Fruit fly (Drosophila melanogaster): ENCODE measurements around the gene Cat.

The Cat gene

DNA sequence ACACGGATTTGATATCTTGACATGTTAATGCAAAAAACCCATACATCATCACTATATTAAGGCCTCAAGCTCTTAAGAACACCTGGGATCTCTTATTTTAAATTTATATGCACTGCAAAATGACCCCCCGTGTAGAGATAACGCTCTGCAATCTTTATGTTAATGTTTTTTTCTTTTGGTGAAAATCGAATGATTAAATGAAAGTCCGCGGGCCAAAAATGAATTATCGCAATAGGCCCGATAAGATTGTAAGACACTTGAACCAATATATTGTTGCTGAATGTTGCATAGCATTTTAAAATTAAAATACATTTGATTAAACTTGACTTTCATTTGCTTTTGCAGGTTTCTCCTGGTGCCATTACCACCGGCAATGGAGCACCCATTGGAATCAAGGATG lies 3.6 kb downstream of the Cat start:
- peak; percentile 68 for TF ChIP-seq vri (GFP tag; optimal IDR thresholded peaks at IDR 0.05)
- TF ChIP-seq salr (GFP tag; optimal IDR thresholded peaks at IDR 0.05), result no peak
- no peak for TF ChIP-seq CG32006 (GFP tag; optimal IDR thresholded peaks at IDR 0.05)
- TF ChIP-seq fd59A (GFP tag; optimal IDR thresholded peaks at IDR 0.05), result no peak
- no peak for TF ChIP-seq Lpt (GFP tag; optimal IDR thresholded peaks at IDR 0.05)
- no peak for TF ChIP-seq CG6276 (GFP tag; optimal IDR thresholded peaks at IDR 0.05)
- no peak for TF ChIP-seq CG10631 (GFP tag; optimal IDR thresholded peaks at IDR 0.05)
- TF ChIP-seq CG6808 (GFP tag; optimal IDR thresholded peaks at IDR 0.05), result no peak
- no peak for TF ChIP-seq Sox15 (GFP tag; optimal IDR thresholded peaks at IDR 0.05)
- TF ChIP-seq Eip75B (GFP tag; optimal IDR thresholded peaks at IDR 0.05), result no peak
- no peak for TF ChIP-seq acj6 (GFP tag; optimal IDR thresholded peaks at IDR 0.05)
- TF ChIP-seq CG15336 (GFP tag; IDR thresholded peaks at IDR 0.05), result no peak
- TF ChIP-seq fkh (GFP tag; optimal IDR thresholded peaks at IDR 0.05), result no peak
- TF ChIP-seq Gug (GFP tag; IDR thresholded peaks at IDR 0.05), result no peak
- no peak for TF ChIP-seq CG3919 (GFP tag; optimal IDR thresholded peaks at IDR 0.05)
- no peak for TF ChIP-seq CG11902 (GFP tag; optimal IDR thresholded peaks at IDR 0.05)
- TF ChIP-seq CG1621 (tag; optimal IDR thresholded peaks at IDR 0.05), result no peak
- peak; percentile 94 for TF ChIP-seq svp (GFP tag)
- TF ChIP-seq Eip78C (GFP tag), result no peak
- peak; percentile 56 for TF ChIP-seq Eip93F (GFP tag; optimal IDR thresholded peaks at IDR 0.05)

DNA sequence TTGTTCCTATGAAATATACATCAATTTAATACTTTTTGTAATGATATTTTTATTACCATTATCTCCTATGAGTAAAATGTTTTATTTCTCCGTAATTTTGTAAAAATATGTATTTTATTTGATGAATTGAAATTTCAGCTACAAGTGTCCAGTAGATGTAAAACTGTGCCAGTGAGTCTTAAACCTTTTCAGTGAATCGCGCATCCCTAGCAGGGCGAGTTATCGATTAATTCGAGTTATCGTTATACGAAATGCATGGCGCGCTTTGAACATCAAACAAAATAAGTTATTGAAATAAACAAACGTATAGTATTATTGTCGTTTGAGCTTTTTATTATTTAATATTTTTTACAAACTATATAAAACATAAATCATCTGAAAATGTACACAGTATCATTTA lies 5.9 kb downstream of the Cat start:
- TF ChIP-seq Hr4 (GFP tag; optimal IDR thresholded peaks at IDR 0.05) (peak; percentile 10), Eip93F (GFP tag; optimal IDR thresholded peaks at IDR 0.05) (peak; percentile 7), svp (GFP tag) (peak; percentile 34), esn (GFP tag; optimal IDR thresholded peaks at IDR 0.05) (peak; percentile 1), Gug (GFP tag; IDR thresholded peaks at IDR 0.05) (no peak)

DNA sequence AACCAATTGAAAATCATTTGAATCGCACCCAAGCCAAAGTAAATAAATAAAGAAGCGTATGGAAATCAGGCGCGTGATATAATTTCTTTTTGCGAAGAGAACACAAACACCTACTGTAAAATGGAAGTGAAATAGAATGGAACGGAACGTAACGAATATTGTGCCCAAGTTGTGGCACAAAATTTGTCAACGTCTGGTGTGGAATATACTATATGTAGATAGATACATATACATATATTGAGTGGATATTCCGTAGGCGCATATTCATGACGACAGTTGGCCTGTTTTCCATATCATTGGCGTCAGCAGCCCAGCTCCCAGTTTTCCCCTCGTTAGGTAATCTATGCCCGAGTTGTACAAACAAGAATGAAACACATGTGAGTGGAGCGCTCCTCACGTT lies 9.8 kb downstream of the Cat start:
- TF ChIP-seq CG32006 (GFP tag; optimal IDR thresholded peaks at IDR 0.05) (no peak), fd59A (GFP tag; optimal IDR thresholded peaks at IDR 0.05) (no peak), salr (GFP tag; optimal IDR thresholded peaks at IDR 0.05) (no peak), CG6792 (GFP tag; optimal IDR thresholded peaks at IDR 0.05) (no peak), Sox102F (GFP tag; optimal IDR thresholded peaks at IDR 0.05) (no peak)

DNA sequence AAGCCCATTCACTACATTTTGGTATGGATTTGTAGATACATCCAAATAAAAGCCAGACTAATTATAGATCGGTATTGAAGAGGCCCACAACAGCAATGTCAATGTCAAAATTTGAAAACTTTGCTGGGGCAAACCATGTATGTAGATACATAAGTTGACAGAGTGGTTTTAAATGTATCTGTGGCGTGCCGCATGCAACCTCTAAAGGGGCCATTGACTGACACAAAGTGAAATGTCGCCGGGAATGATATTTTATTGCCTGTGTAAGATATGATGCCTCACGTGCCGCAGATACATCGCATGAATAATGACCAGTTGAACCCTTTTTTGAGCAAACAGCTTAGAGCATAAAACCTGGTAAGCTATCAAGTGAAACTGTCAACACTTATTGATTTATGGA lies 10.3 kb downstream of the Cat start:
- peak in 1 of 2 experiments; percentile 82 for TF ChIP-seq ss (GFP tag; optimal IDR thresholded peaks at IDR 0.05)
- TF ChIP-seq Sox102F (GFP tag; optimal IDR thresholded peaks at IDR 0.05), result no peak

DNA sequence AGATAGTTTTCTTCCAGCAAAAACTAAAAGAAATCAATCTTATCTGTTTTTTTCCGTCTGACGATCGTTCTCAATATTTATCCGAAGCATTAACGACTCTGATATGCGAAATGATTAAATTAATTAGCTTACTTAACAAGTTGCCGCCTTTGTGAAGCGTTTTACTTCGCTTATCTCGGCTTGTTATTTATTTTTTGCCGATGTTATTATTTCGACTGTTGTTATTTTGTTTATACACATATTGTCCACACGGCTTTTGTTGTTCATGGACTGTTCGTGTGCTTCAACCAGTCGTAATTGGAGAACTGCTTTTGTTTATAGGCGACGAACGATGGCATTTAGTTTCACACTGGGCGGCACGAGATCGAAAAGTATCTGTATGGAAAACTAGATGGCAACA lies 10.8 kb downstream of the Cat start:
- no peak for TF ChIP-seq CG32006 (GFP tag; optimal IDR thresholded peaks at IDR 0.05)
- no peak for TF ChIP-seq Met (GFP tag; optimal IDR thresholded peaks at IDR 0.05)
- no peak for TF ChIP-seq net (GFP tag; optimal IDR thresholded peaks at IDR 0.05)
- no peak for TF ChIP-seq acj6 (GFP tag; optimal IDR thresholded peaks at IDR 0.05)
- peak; percentile 55 for TF ChIP-seq CG6854 (GFP tag; optimal IDR thresholded peaks at IDR 0.05)
- no peak for TF ChIP-seq dac (GFP tag; optimal IDR thresholded peaks at IDR 0.05)
- no peak for TF ChIP-seq Blimp-1 (GFP tag; optimal IDR thresholded peaks at IDR 0.05)
- no peak for TF ChIP-seq CG8119 (GFP tag; IDR thresholded peaks at IDR 0.05)
- no peak for TF ChIP-seq cyc (GFP tag; optimal IDR thresholded peaks at IDR 0.05)
- peak; percentile 24 for TF ChIP-seq esn (GFP tag; optimal IDR thresholded peaks at IDR 0.05)
- no peak for TF ChIP-seq Hr4 (GFP tag; optimal IDR thresholded peaks at IDR 0.05)
- no peak for TF ChIP-seq Smox (GFP tag; optimal IDR thresholded peaks at IDR 0.05)
- TF ChIP-seq CG11294 (GFP tag; IDR thresholded peaks at IDR 0.05), result no peak
- no peak for TF ChIP-seq CG7368 (GFP tag; optimal IDR thresholded peaks at IDR 0.05)
- no peak for TF ChIP-seq Lpt (GFP tag; optimal IDR thresholded peaks at IDR 0.05)
- no peak for TF ChIP-seq CG1621 (tag; optimal IDR thresholded peaks at IDR 0.05)
- TF ChIP-seq Sox14 (GFP tag; optimal IDR thresholded peaks at IDR 0.05), result no peak
- TF ChIP-seq Sox15 (GFP tag; optimal IDR thresholded peaks at IDR 0.05), result no peak
- no peak for TF ChIP-seq CG6163 (GFP tag; IDR thresholded peaks at IDR 0.05)
- no peak for TF ChIP-seq CG8632 (GFP tag; optimal IDR thresholded peaks at IDR 0.05)
- no peak for TF ChIP-seq CG31627 (GFP tag; optimal IDR thresholded peaks at IDR 0.05)
- no peak for TF ChIP-seq CG8319 (GFP tag; optimal IDR thresholded peaks at IDR 0.05)
- TF ChIP-seq Sox102F (GFP tag; optimal IDR thresholded peaks at IDR 0.05), result peak; percentile 55
- no peak for TF ChIP-seq CG10631 (GFP tag; optimal IDR thresholded peaks at IDR 0.05)
- TF ChIP-seq fd59A (GFP tag; optimal IDR thresholded peaks at IDR 0.05), result no peak
- TF ChIP-seq CG6808 (GFP tag; optimal IDR thresholded peaks at IDR 0.05), result peak; percentile 27
- no peak for TF ChIP-seq Eip93F (GFP tag; optimal IDR thresholded peaks at IDR 0.05)
- no peak for TF ChIP-seq CG6276 (GFP tag; optimal IDR thresholded peaks at IDR 0.05)
- peak; percentile 53 for TF ChIP-seq vri (GFP tag; optimal IDR thresholded peaks at IDR 0.05)
- no peak for TF ChIP-seq Ets96B (tag; optimal IDR thresholded peaks at IDR 0.05)
- TF ChIP-seq fd85E (GFP tag; optimal IDR thresholded peaks at IDR 0.05), result no peak
- TF ChIP-seq spab (GFP tag; optimal IDR thresholded peaks at IDR 0.05), result no peak
